Fruit fly (Drosophila melanogaster): ENCODE results near the gene SH3PX1.

The SH3PX1 gene

dm6 chr3L:9723108-9723507, 9.5 kb upstream of the SH3PX1 start, which contains the start of the genes nbs and defl (continued):
- TF ChIP-seq eyg (GFP tag; optimal IDR thresholded peaks at IDR 0.05), result no peak
- TF ChIP-seq Ssrp (tag; optimal IDR thresholded peaks at IDR 0.05), result peak; percentile 59
- TF ChIP-seq CG7372 (GFP tag; IDR thresholded peaks at IDR 0.05), result peak; percentile 68
- TF ChIP-seq CG13894 (tag; optimal IDR thresholded peaks at IDR 0.05), result no peak
- TF ChIP-seq CG2712 (tag; optimal IDR thresholded peaks at IDR 0.05), result peak; percentile 85
- TF ChIP-seq CG7786 (GFP tag; optimal IDR thresholded peaks at IDR 0.05), result peak; percentile 61
- TF ChIP-seq Meics (GFP tag; optimal IDR thresholded peaks at IDR 0.05), result peak; percentile 66
- peak; percentile 62 for TF ChIP-seq Mad (GFP tag; optimal IDR thresholded peaks at IDR 0.05)
- no peak for TF ChIP-seq BtbVII (GFP tag; optimal IDR thresholded peaks at IDR 0.05)
- TF ChIP-seq CG17912 (GFP tag; optimal IDR thresholded peaks at IDR 0.05), result no peak
- no peak for TF ChIP-seq CG15073 (GFP tag; optimal IDR thresholded peaks at IDR 0.05)
- TF ChIP-seq CG6791 (GFP tag; IDR thresholded peaks at IDR 0.05; ENCODE audit: partially characterized antibody), result no peak
- no peak for TF ChIP-seq sima (GFP tag; optimal IDR thresholded peaks at IDR 0.05)
- peak; percentile 45 for TF ChIP-seq CG16815 (GFP tag; optimal IDR thresholded peaks at IDR 0.05)
- TF ChIP-seq inv (GFP tag; IDR thresholded peaks at IDR 0.05; ENCODE audit: partially characterized antibody), result peak; percentile 40; the same call in 1 of the 2 replicates
- no peak for TF ChIP-seq HLH4C (GFP tag; IDR thresholded peaks at IDR 0.05; ENCODE audit: partially characterized antibody)
- no peak for TF ChIP-seq chm (GFP tag; IDR thresholded peaks at IDR 0.05)
- peak; percentile 83 for TF ChIP-seq slbo (GFP tag; IDR thresholded peaks at IDR 0.05)
- TF ChIP-seq caup (GFP tag; optimal IDR thresholded peaks at IDR 0.05; ENCODE audit: severe bottlenecking), result no peak
- TF ChIP-seq gem (tag; optimal IDR thresholded peaks at IDR 0.05), result no peak
- TF ChIP-seq rib (GFP tag; IDR thresholded peaks at IDR 0.05), result peak; percentile 71
- peak; percentile 31; the same call in 1 of the 3 replicates for TF ChIP-seq CG14860 (GFP tag; IDR thresholded peaks at IDR 0.05; ENCODE audit: partially characterized antibody)
- TF ChIP-seq CG17612 (GFP tag; IDR thresholded peaks at IDR 0.05), result no peak
- peak; percentile 44 for TF ChIP-seq CG9727 (GFP tag; optimal IDR thresholded peaks at IDR 0.05)
- peak; percentile 43 for TF ChIP-seq Ravus (GFP tag; IDR thresholded peaks at IDR 0.05)
- peak; percentile 76 for TF ChIP-seq Xrp1 (GFP tag; IDR thresholded peaks at IDR 0.05)
- peak; percentile 8 for TF ChIP-seq Mes4 (GFP tag; optimal IDR thresholded peaks at IDR 0.05)
- TF ChIP-seq CG3065 (GFP tag; optimal IDR thresholded peaks at IDR 0.05), result peak; percentile 32
- TF ChIP-seq Rx (GFP tag; IDR thresholded peaks at IDR 0.05), result peak; percentile 56; the same call in 1 of the 2 replicates
- peak; percentile 76 for TF ChIP-seq grau (tag; optimal IDR thresholded peaks at IDR 0.05)
- TF ChIP-seq phol (tag; optimal IDR thresholded peaks at IDR 0.05), result peak; percentile 70
- no peak for TF ChIP-seq lab (GFP tag; optimal IDR thresholded peaks at IDR 0.05)
- TF ChIP-seq HLH3B (GFP tag; IDR thresholded peaks at IDR 0.05), result peak; percentile 63
- TF ChIP-seq unc-4 (GFP tag; IDR thresholded peaks at IDR 0.05; ENCODE audit: partially characterized antibody), result peak; percentile 63; the same call in 1 of the 2 replicates
- no peak; the same call in 2 of the 3 replicates for TF ChIP-seq zen2 (GFP tag; IDR thresholded peaks at IDR 0.05; ENCODE audit: partially characterized antibody)
- TF ChIP-seq dan (GFP tag; IDR thresholded peaks at IDR 0.05), result no peak
- TF ChIP-seq CG1647 (GFP tag; optimal IDR thresholded peaks at IDR 0.05), result peak; percentile 31
- TF ChIP-seq Taf1 (GFP tag; IDR thresholded peaks at IDR 0.05), result peak; percentile 46
- TF ChIP-seq CG2889 (GFP tag; IDR thresholded peaks at IDR 0.05), result peak; percentile 54; the same call in 2 of the 3 replicates
- TF ChIP-seq stc (GFP tag; IDR thresholded peaks at IDR 0.05), result peak; percentile 62; the same call in 1 of the 2 replicates
- TF ChIP-seq ems (GFP tag; optimal IDR thresholded peaks at IDR 0.05), result peak; percentile 75
- no peak for TF ChIP-seq ab (GFP tag; optimal IDR thresholded peaks at IDR 0.05)
- no peak for TF ChIP-seq CG7839 (tag; optimal IDR thresholded peaks at IDR 0.05)
- peak; percentile 58 for TF ChIP-seq Abd-B (GFP tag; optimal IDR thresholded peaks at IDR 0.05)
- TF ChIP-seq CoRest (tag; optimal IDR thresholded peaks at IDR 0.05), result peak; percentile 82
- TF ChIP-seq CG13624 (GFP tag; optimal IDR thresholded peaks at IDR 0.05), result peak; percentile 75
- TF ChIP-seq CG10431 (GFP tag; optimal IDR thresholded peaks at IDR 0.05), result no peak
- peak; percentile 85 for TF ChIP-seq CG2120 (GFP tag; optimal IDR thresholded peaks at IDR 0.05)
- peak; percentile 95 for TF ChIP-seq Ets65A (GFP tag)
- peak in 1 of 2 experiments; percentile 1 for TF ChIP-seq Hr51 (GFP tag; optimal IDR thresholded peaks at IDR 0.05)

Data from whole organism, embryonic.